Worm (Caenorhabditis elegans) whole organism, early embryonic: ENCODE results near the gene asg-2.

Source experiments
- B0310.2 ChIP-seq: sonication (generic microtip); optimal IDR thresholded peaks from 2 replicates; lab custom pipeline; 2016; ENCODE audit warnings: mild to moderate bottlenecking, missing genetic modification characterization, missing compliant biosample characterization
- F13C5.2 ChIP-seq: sonication (generic microtip); optimal IDR thresholded peaks from 2 replicates; lab custom pipeline; 2017; ENCODE audit warnings: mild to moderate bottlenecking, missing genetic modification characterization, inconsistent platforms, missing compliant biosample characterization
- aly-1 ChIP-seq: sonication (generic microtip); optimal IDR thresholded peaks from 2 replicates; lab custom pipeline; 2016; ENCODE audit warnings: missing genetic modification characterization, missing compliant biosample characterization
- ama-1 ChIP-seq: fragments of 150-350 bp; optimal IDR thresholded peaks from 2 replicates; lab custom pipeline; 2014
- ceh-13 ChIP-seq: fragments of 200-800 bp; sonication (Bioruptor generic); optimal IDR thresholded peaks from 2 replicates; lab custom pipeline; 2018; ENCODE audit warnings: mild to moderate bottlenecking, missing genetic modification characterization, missing compliant biosample characterization
- ceh-36 ChIP-seq: sonication (generic microtip); optimal IDR thresholded peaks from 2 replicates; lab custom pipeline; 2016; ENCODE audit warnings: missing genetic modification characterization, inconsistent platforms, missing compliant biosample characterization
- ets-7 ChIP-seq: sonication (generic microtip); optimal IDR thresholded peaks from 2 replicates; lab custom pipeline; 2016; ENCODE audit warnings: missing genotype, missing genetic modification characterization, missing compliant biosample characterization
- flt-1 ChIP-seq: fragments of 200-800 bp; sonication (Bioruptor generic); IDR thresholded peaks from 2 replicates; pipeline ENCODE4 v1.3.6; 2022; ENCODE audit warnings: missing genetic modification characterization, missing compliant biosample characterization
- hmbx-1 ChIP-seq: sonication (generic microtip); optimal IDR thresholded peaks from 2 replicates; lab custom pipeline; 2016; ENCODE audit warnings: mild to moderate bottlenecking, missing genetic modification characterization, missing compliant biosample characterization
- hmg-4 ChIP-seq: fragments of 200-800 bp; sonication (Bioruptor generic); optimal IDR thresholded peaks from 2 replicates; lab custom pipeline; 2018; ENCODE audit warnings: mild to moderate bottlenecking, missing genetic modification characterization, missing compliant biosample characterization
- hnd-1 ChIP-seq: sonication (generic microtip); optimal IDR thresholded peaks from 2 replicates; lab custom pipeline; 2016; ENCODE audit warnings: missing genetic modification characterization, missing compliant biosample characterization
- pes-1 ChIP-seq: fragments of 200-800 bp; sonication (Bioruptor generic); IDR thresholded peaks from 2 replicates; pipeline ENCODE4 v1.3.6; 2022; ENCODE audit warnings: missing genetic modification reagents, missing genetic modification characterization, missing compliant biosample characterization
- scrt-1 ChIP-seq: fragments of 200-800 bp; sonication (Bioruptor generic); IDR thresholded peaks from 2 replicates; pipeline ENCODE4 v1.3.6; 2022; ENCODE audit warnings: missing genetic modification characterization, missing compliant biosample characterization
- sea-1 ChIP-seq: fragments of 200-800 bp; sonication (Bioruptor generic); conservative IDR thresholded peaks from 2 replicates; pipeline ENCODE4 v1.3.6; 2022; ENCODE audit warnings: missing genetic modification characterization, missing compliant biosample characterization
- tbx-11 ChIP-seq: fragments of 200-800 bp; sonication (Bioruptor generic); IDR thresholded peaks from 2 replicates; pipeline ENCODE4 v1.3.6; 2022; ENCODE audit warnings: missing genetic modification characterization, missing compliant biosample characterization
- tbx-37 ChIP-seq: fragments of 200-800 bp; sonication (Bioruptor generic); conservative IDR thresholded peaks from 2 replicates; pipeline ENCODE4 v1.3.6; 2022; ENCODE audit warnings: missing genetic modification reagents, missing genetic modification characterization, missing compliant biosample characterization
- tra-4 ChIP-seq: sonication (generic microtip); optimal IDR thresholded peaks from 2 replicates; lab custom pipeline; 2017; ENCODE audit warnings: missing genetic modification characterization, missing compliant biosample characterization

asg-2 gene

ce11 chrX:6819633-6820032 lies 21.4 kb upstream of the asg-2 start:
- TF ChIP-seq ama-1 (lab: Kevin White, UChicago) (no peak), pes-1 (GFP tag; lab: Robert Waterston, UW) (no peak), ceh-13 (GFP tag; lab: Kevin White, UChicago) (no peak), ceh-36 (tag; lab: Kevin White, UChicago) (no peak), hnd-1 (no peak), hmg-4 (GFP tag; lab: Kevin White, UChicago) (no peak), tra-4 (tag; lab: Kevin White, UChicago) (no peak), F13C5.2 (tag; lab: Kevin White, UChicago) (no peak)

- TF ChIP-seq ceh-36 (tag; lab: Kevin White, UChicago) (no peak), ama-1 (lab: Kevin White, UChicago) (no peak), flt-1 (GFP tag; lab: Robert Waterston, UW) (no peak), hnd-1 (no peak), aly-1 (tag; lab: Kevin White, UChicago) (no peak), tra-4 (tag; lab: Kevin White, UChicago) (no peak), scrt-1 (no peak), sea-1 (GFP tag; lab: Robert Waterston, UW) (no peak), tbx-37 (GFP tag; lab: Robert Waterston, UW) (no peak), tbx-11 (GFP tag; lab: Robert Waterston, UW) (no peak), hmg-4 (GFP tag; lab: Kevin White, UChicago) (no peak), ets-7 (tag; lab: Kevin White, UChicago) (no peak), F13C5.2 (tag; lab: Kevin White, UChicago) (no peak), hmbx-1 (no peak)
Observed at ce11 chrX:6822552-6822951, 18.5 kb upstream of the asg-2 start.

ce11 chrX:6823218-6823979 lies 17.7 kb upstream of the asg-2 start, which contains the start of gene gei-15:
Gene gei-15, minus strand, starts transcription at chrX:6823268.
- TF ChIP-seq pes-1 (GFP tag; lab: Robert Waterston, UW) = no peak
- no peak for TF ChIP-seq F13C5.2 (tag; lab: Kevin White, UChicago)
- no peak for TF ChIP-seq ets-7 (tag; lab: Kevin White, UChicago)
- TF ChIP-seq aly-1 (tag; lab: Kevin White, UChicago) = no peak

- TF ChIP-seq flt-1 (GFP tag; lab: Robert Waterston, UW) = no peak
- no peak for TF ChIP-seq sea-1 (GFP tag; lab: Robert Waterston, UW)
- TF ChIP-seq tbx-11 (GFP tag; lab: Robert Waterston, UW) = no peak
- no peak for TF ChIP-seq ama-1 (lab: Kevin White, UChicago)
- no peak for TF ChIP-seq tbx-37 (GFP tag; lab: Robert Waterston, UW)
- no peak for TF ChIP-seq F13C5.2 (tag; lab: Kevin White, UChicago)
- TF ChIP-seq hmbx-1 = no peak
- no peak for TF ChIP-seq ceh-36 (tag; lab: Kevin White, UChicago)
- no peak for TF ChIP-seq B0310.2
- TF ChIP-seq ets-7 (tag; lab: Kevin White, UChicago) = no peak
- TF ChIP-seq scrt-1 = no peak
- no peak for TF ChIP-seq pes-1 (GFP tag; lab: Robert Waterston, UW)
Observed at ce11 chrX:6825840-6826239, 15.2 kb upstream of the asg-2 start, which contains the start of gene F41B4.1. Gene F41B4.1, minus strand, starts transcription at chrX:6825862.

- TF ChIP-seq B0310.2 (no peak), hnd-1 (no peak), pes-1 (GFP tag; lab: Robert Waterston, UW) (no peak), flt-1 (GFP tag; lab: Robert Waterston, UW) (no peak), sea-1 (GFP tag; lab: Robert Waterston, UW) (no peak), aly-1 (tag; lab: Kevin White, UChicago) (no peak), tbx-11 (GFP tag; lab: Robert Waterston, UW) (no peak), ets-7 (tag; lab: Kevin White, UChicago) (no peak), tbx-37 (GFP tag; lab: Robert Waterston, UW) (no peak), hmg-4 (GFP tag; lab: Kevin White, UChicago) (no peak), ceh-36 (tag; lab: Kevin White, UChicago) (no peak), tra-4 (tag; lab: Kevin White, UChicago) (no peak), scrt-1 (no peak), F13C5.2 (tag; lab: Kevin White, UChicago) (no peak), ama-1 (lab: Kevin White, UChicago) (no peak), hmbx-1 (no peak)
Observed at ce11 chrX:6835166-6835565, 5.9 kb upstream of the asg-2 start, which contains the start of gene F41B4.2. Gene F41B4.2, minus strand, starts transcription at chrX:6835266.

- TF ChIP-seq pes-1 (GFP tag; lab: Robert Waterston, UW) (no peak), hmbx-1 (no peak), F13C5.2 (tag; lab: Kevin White, UChicago) (no peak), tra-4 (tag; lab: Kevin White, UChicago) (no peak), sea-1 (GFP tag; lab: Robert Waterston, UW) (no peak), hmg-4 (GFP tag; lab: Kevin White, UChicago) (no peak), ets-7 (tag; lab: Kevin White, UChicago) (no peak), aly-1 (tag; lab: Kevin White, UChicago) (no peak), scrt-1 (no peak), flt-1 (GFP tag; lab: Robert Waterston, UW) (no peak), ceh-13 (GFP tag; lab: Kevin White, UChicago) (no peak), tbx-11 (GFP tag; lab: Robert Waterston, UW) (no peak), ceh-36 (tag; lab: Kevin White, UChicago) (no peak), tbx-37 (GFP tag; lab: Robert Waterston, UW) (no peak)
Observed at ce11 chrX:6836065-6836527, 5.0 kb upstream of the asg-2 start, which contains the start of gene F41B4.3. Gene F41B4.3, minus strand, starts transcription at chrX:6836115.
